Fruit fly (Drosophila melanogaster): ENCODE measurements around the gene Fum2.

DNA sequence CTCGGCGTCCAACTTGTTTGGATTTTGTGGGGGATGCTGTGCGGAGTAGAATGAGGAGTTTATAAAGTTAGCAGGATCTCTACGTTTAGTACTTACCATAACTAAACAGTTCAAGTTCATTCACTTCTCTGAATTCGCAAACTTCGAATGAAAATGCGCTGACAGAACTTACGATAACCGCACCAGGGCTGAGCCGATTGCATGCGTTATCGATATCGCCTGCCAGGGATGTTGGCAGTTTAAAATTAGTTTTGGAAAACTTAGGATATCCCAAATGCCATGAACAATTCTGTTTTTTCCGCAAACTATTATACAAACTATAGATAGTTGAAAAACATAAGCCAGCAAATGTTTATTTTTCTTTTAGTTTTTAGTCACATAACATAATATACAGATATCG, 5.7 kb downstream of the Fum2 start, which contains the start of gene CG44303:
- no peak for TF ChIP-seq dmrt93B (GFP tag; optimal IDR thresholded peaks at IDR 0.05)
- TF ChIP-seq Jra (GFP tag; optimal IDR thresholded peaks at IDR 0.05) = no peak
- TF ChIP-seq Dif (GFP tag; optimal IDR thresholded peaks at IDR 0.05; ENCODE audit: partially characterized antibody) = no peak
- TF ChIP-seq HLH106 (tag; optimal IDR thresholded peaks at IDR 0.05) = no peak
- no peak for TF ChIP-seq Abd-B (GFP tag; optimal IDR thresholded peaks at IDR 0.05)
- TF ChIP-seq psq (GFP tag; optimal IDR thresholded peaks at IDR 0.05) = no peak
- TF ChIP-seq fru (GFP tag; optimal IDR thresholded peaks at IDR 0.05) = no peak
- no peak for TF ChIP-seq GATAd (GFP tag; optimal IDR thresholded peaks at IDR 0.05)
- TF ChIP-seq N (GFP tag; optimal IDR thresholded peaks at IDR 0.05) = no peak
- no peak for TF ChIP-seq Myc (optimal IDR thresholded peaks at IDR 0.05)
- TF ChIP-seq usp (GFP tag; optimal IDR thresholded peaks at IDR 0.05) = no peak
- no peak for TF ChIP-seq woc (GFP tag; optimal IDR thresholded peaks at IDR 0.05)
